Fruit fly (Drosophila melanogaster) whole organism, embryonic: ENCODE results near the gene CG10589.

ENCODE experiments used
- Aef1 ChIP-seq: fragments of 200-800 bp; sonication (Bioruptor generic); IDR thresholded peaks from 3 replicates; pipeline ENCODE4 v1.3.6; 2022; ENCODE audit warnings: missing biosample characterization, missing genetic modification characterization
- B-H1 ChIP-seq: fragments of 200-800 bp; sonication (Bioruptor generic); IDR thresholded peaks from 3 replicates; pipeline ENCODE4 v1.3.6; 2022; ENCODE audit warnings: missing biosample characterization, missing genetic modification characterization
- BEAF-32 ChIP-seq: fragments of 200-800 bp; sonication (Bioruptor generic); optimal IDR thresholded peaks from 3 replicates; lab custom pipeline; 2017; ENCODE audit warnings: missing biosample characterization, missing genetic modification characterization, mild to moderate bottlenecking, moderate library complexity, missing genetic modification reagents
- Bteb2 ChIP-seq: fragments of 200-800 bp; sonication (Bioruptor generic); optimal IDR thresholded peaks from 2 replicates; lab custom pipeline; 2016; ENCODE audit warnings: missing biosample characterization, missing genetic modification characterization
- CG10979 ChIP-seq: fragments of 200-800 bp; sonication (Bioruptor generic); optimal IDR thresholded peaks from 2 replicates; lab custom pipeline; 2018; ENCODE audit warnings: missing biosample characterization, mild to moderate bottlenecking, missing genetic modification characterization, moderate library complexity
- CG11247 ChIP-seq: fragments of 200-800 bp; sonication (Bioruptor generic); IDR thresholded peaks from 2 replicates; pipeline ENCODE4 v1.3.6; 2022; ENCODE audit warnings: missing biosample characterization, missing genetic modification characterization
- CG11504 ChIP-seq: fragments of 200-800 bp; sonication (Bioruptor generic); optimal IDR thresholded peaks from 3 replicates; lab custom pipeline; 2019; ENCODE audit warnings: missing biosample characterization, mild to moderate bottlenecking, missing genetic modification characterization, moderate library complexity
- CG12299 ChIP-seq: fragments of 200-800 bp; sonication (Bioruptor generic); optimal IDR thresholded peaks from 2 replicates; lab custom pipeline; 2018; ENCODE audit warnings: missing biosample characterization, mild to moderate bottlenecking, missing genetic modification characterization
- CG1233 ChIP-seq: fragments of 200-800 bp; sonication (Bioruptor generic); optimal IDR thresholded peaks from 4 replicates; lab custom pipeline; 2018; ENCODE audit warnings: missing biosample characterization, mild to moderate bottlenecking, missing genetic modification characterization
- CG13123 ChIP-seq: fragments of 200-800 bp; sonication (Bioruptor generic); optimal IDR thresholded peaks from 2 replicates; lab custom pipeline; 2016; ENCODE audit warnings: missing biosample characterization, missing genetic modification characterization
- CG14014 ChIP-seq: fragments of 200-800 bp; sonication (Bioruptor generic); IDR thresholded peaks from 2 replicates; pipeline ENCODE4 v1.3.6; 2022; ENCODE audit warnings: missing biosample characterization, missing genetic modification characterization
- CG15514 ChIP-seq: fragments of 200-800 bp; sonication (Bioruptor generic); optimal IDR thresholded peaks from 3 replicates; lab custom pipeline; 2017; ENCODE audit warnings: missing biosample characterization, missing genetic modification characterization, mild to moderate bottlenecking, moderate library complexity, missing genetic modification reagents
- CG17359 ChIP-seq: fragments of 200-800 bp; sonication (Bioruptor generic); optimal IDR thresholded peaks from 3 replicates; lab custom pipeline; 2018; ENCODE audit warnings: missing biosample characterization, mild to moderate bottlenecking, missing genetic modification characterization, moderate library complexity
- CG17802 ChIP-seq: fragments of 200-800 bp; sonication (Bioruptor generic); optimal IDR thresholded peaks from 2 replicates; lab custom pipeline; 2018; ENCODE audit warnings: missing biosample characterization, mild to moderate bottlenecking, missing genetic modification characterization, moderate library complexity
- CG18599 ChIP-seq: fragments of 200-800 bp; sonication (Bioruptor generic); optimal IDR thresholded peaks from 3 replicates; lab custom pipeline; 2017; ENCODE audit warnings: missing biosample characterization, missing genetic modification characterization, mild to moderate bottlenecking, moderate library complexity, missing genetic modification reagents
- CG2199 ChIP-seq: fragments of 200-800 bp; sonication (Bioruptor generic); IDR thresholded peaks from 3 replicates; pipeline ENCODE4 v1.3.6; 2022; ENCODE audit warnings: missing biosample characterization, missing genetic modification characterization
- CG31388 ChIP-seq: fragments of 200-800 bp; sonication (Bioruptor generic); optimal IDR thresholded peaks from 2 replicates; lab custom pipeline; 2016; ENCODE audit warnings: missing biosample characterization, missing genetic modification characterization
- CG3407 ChIP-seq: fragments of 200-800 bp; sonication (Bioruptor generic); optimal IDR thresholded peaks from 2 replicates; lab custom pipeline; 2018; ENCODE audit warnings: missing biosample characterization, mild to moderate bottlenecking, missing genetic modification characterization
- CG34376 ChIP-seq: fragments of 200-800 bp; sonication (Bioruptor generic); optimal IDR thresholded peaks from 2 replicates; lab custom pipeline; 2018; ENCODE audit warnings: missing biosample characterization, mild to moderate bottlenecking, missing genetic modification characterization
- CG3847 ChIP-seq: fragments of 200-800 bp; sonication (Bioruptor generic); IDR thresholded peaks from 2 replicates; pipeline ENCODE4 v1.3.6; 2022; ENCODE audit warnings: missing biosample characterization, missing genetic modification characterization
- CG8765 ChIP-seq: fragments of 200-800 bp; sonication (Bioruptor generic); IDR thresholded peaks from 2 replicates; pipeline ENCODE4 v1.3.6; 2022; ENCODE audit warnings: missing biosample characterization, missing genetic modification characterization
- CG8924 ChIP-seq: fragments of 200-800 bp; optimal IDR thresholded peaks from 3 replicates; lab custom pipeline; 2019; ENCODE audit warnings: missing biosample characterization, mild to moderate bottlenecking, missing genetic modification characterization, moderate library complexity
- CG9609 ChIP-seq: fragments of 200-800 bp; sonication (Bioruptor generic); optimal IDR thresholded peaks from 3 replicates; lab custom pipeline; 2016; ENCODE audit warnings: missing biosample characterization, missing genetic modification characterization
- CG9876 ChIP-seq: fragments of 200-800 bp; sonication (Bioruptor generic); optimal IDR thresholded peaks from 2 replicates; lab custom pipeline; 2016; ENCODE audit warnings: missing biosample characterization, missing genetic modification characterization
- CoRest ChIP-seq: fragments of 200-800 bp; sonication (Bioruptor generic); optimal IDR thresholded peaks from 3 replicates; lab custom pipeline; 2018; ENCODE audit warnings: missing biosample characterization, mild to moderate bottlenecking, missing genetic modification characterization, moderate library complexity
- CrebB ChIP-seq: fragments of 200-800 bp; sonication (Bioruptor generic); optimal IDR thresholded peaks from 3 replicates; lab custom pipeline; 2018; ENCODE audit warnings: missing biosample characterization, mild to moderate bottlenecking, missing genetic modification characterization
- D19B ChIP-seq: fragments of 200-800 bp; sonication (Bioruptor generic); optimal IDR thresholded peaks from 2 replicates; lab custom pipeline; 2017; ENCODE audit warnings: missing biosample characterization, mild to moderate bottlenecking, missing genetic modification characterization
- Dfd ChIP-seq, 2 experiments: fragments of >200 bp; optimal IDR thresholded peaks; 2 replicates each; lab custom pipeline; 2017; ENCODE audit warnings: missing biosample characterization in 2 of 2, missing genetic modification characterization in 2 of 2
- GATAe ChIP-seq: fragments of 200-800 bp; sonication (Bioruptor generic); conservative IDR thresholded peaks from 2 replicates; pipeline ENCODE4 v1.3.6; 2022; ENCODE audit warnings: missing biosample characterization, missing genetic modification characterization
- HLHmδ ChIP-seq: fragments of 200-800 bp; sonication (Bioruptor generic); optimal IDR thresholded peaks from 2 replicates; lab custom pipeline; 2018; ENCODE audit warnings: missing biosample characterization, mild to moderate bottlenecking, missing genetic modification characterization, moderate library complexity
- Hmr ChIP-seq: fragments of 200-800 bp; sonication (Bioruptor generic); optimal IDR thresholded peaks from 3 replicates; lab custom pipeline; 2017; ENCODE audit warnings: mild to moderate bottlenecking, missing biosample characterization, missing genetic modification reagents, missing genetic modification characterization
- Hmx ChIP-seq: fragments of 200-800 bp; sonication (Bioruptor generic); optimal IDR thresholded peaks from 2 replicates; lab custom pipeline; 2016; ENCODE audit warnings: missing biosample characterization, missing genetic modification characterization
- NC2α ChIP-seq: fragments of 200-800 bp; sonication (Bioruptor generic); optimal IDR thresholded peaks from 2 replicates; lab custom pipeline; 2016; ENCODE audit warnings: missing biosample characterization, missing genetic modification characterization
- Oli ChIP-seq: fragments of 200-800 bp; sonication (Bioruptor generic); optimal IDR thresholded peaks from 2 replicates; lab custom pipeline; 2018; ENCODE audit warnings: missing biosample characterization, mild to moderate bottlenecking, missing genetic modification characterization, moderate library complexity
- Vsx1 ChIP-seq: fragments of 200-800 bp; sonication (Bioruptor generic); optimal IDR thresholded peaks from 2 replicates; lab custom pipeline; 2017; ENCODE audit warnings: missing biosample characterization, mild to moderate bottlenecking, missing genetic modification characterization, missing genetic modification reagents
- ab ChIP-seq: fragments of 200-800 bp; sonication (Bioruptor generic); optimal IDR thresholded peaks from 2 replicates; lab custom pipeline; 2016; ENCODE audit warnings: missing biosample characterization, missing genetic modification characterization
- corto ChIP-seq: fragments of 200-800 bp; sonication (Bioruptor generic); optimal IDR thresholded peaks from 2 replicates; lab custom pipeline; 2016; ENCODE audit warnings: missing biosample characterization, mild to moderate bottlenecking, missing genetic modification characterization, moderate library complexity
- dm ChIP-seq: fragments of 200-800 bp; sonication (Bioruptor generic); optimal IDR thresholded peaks from 3 replicates; lab custom pipeline; 2016; ENCODE audit warnings: missing biosample characterization, missing genetic modification characterization
- eve ChIP-seq, 2 experiments: fragments of >200 bp; optimal IDR thresholded peaks; 2 replicates each; lab custom pipeline; 2017; ENCODE audit warnings: missing biosample characterization in 2 of 2, missing genetic modification characterization in 2 of 2
- ewg ChIP-seq: fragments of 200-800 bp; sonication (Bioruptor generic); optimal IDR thresholded peaks from 3 replicates; lab custom pipeline; 2017; ENCODE audit warnings: mild to moderate bottlenecking, missing biosample characterization, missing genetic modification reagents, missing genetic modification characterization
- gsb-n ChIP-seq: fragments of 200-800 bp; sonication (Bioruptor generic); optimal IDR thresholded peaks from 3 replicates; lab custom pipeline; 2018; ENCODE audit warnings: missing biosample characterization, mild to moderate bottlenecking, missing genetic modification characterization
- klu ChIP-seq: fragments of 200-800 bp; sonication (Bioruptor generic); IDR thresholded peaks from 2 replicates; pipeline ENCODE4 v1.3.6; 2022; ENCODE audit warnings: missing biosample characterization, missing genetic modification characterization
- lbe ChIP-seq: fragments of 200-800 bp; sonication (Bioruptor generic); optimal IDR thresholded peaks from 2 replicates; lab custom pipeline; 2016; ENCODE audit warnings: missing biosample characterization, mild to moderate bottlenecking, missing genetic modification characterization
- p53 ChIP-seq: fragments of 200-800 bp; sonication (Bioruptor generic); optimal IDR thresholded peaks from 2 replicates; lab custom pipeline; 2016; ENCODE audit warnings: missing biosample characterization, missing genetic modification characterization
- run ChIP-seq: fragments of 200-800 bp; sonication (Bioruptor generic); optimal IDR thresholded peaks from 3 replicates; lab custom pipeline; 2018; ENCODE audit warnings: missing biosample characterization, mild to moderate bottlenecking, missing genetic modification characterization
- scrt ChIP-seq: fragments of 200-800 bp; sonication (Bioruptor generic); optimal IDR thresholded peaks from 2 replicates; lab custom pipeline; 2018; ENCODE audit warnings: missing biosample characterization, mild to moderate bottlenecking, missing genetic modification characterization, moderate library complexity
- sens ChIP-seq: fragments of 200-800 bp; sonication (Bioruptor generic); peaks from one replicate; lab custom pipeline; 2016; ENCODE audit warnings: missing biosample characterization, missing genetic modification characterization
- seq ChIP-seq: fragments of 200-800 bp; sonication (Bioruptor generic); IDR thresholded peaks from 2 replicates; pipeline ENCODE4 v1.3.6; 2022; ENCODE audit warnings: missing biosample characterization, missing genetic modification characterization
- sqz ChIP-seq: fragments of 200-800 bp; sonication (Bioruptor generic); optimal IDR thresholded peaks from 3 replicates; lab custom pipeline; 2018; ENCODE audit warnings: missing biosample characterization, mild to moderate bottlenecking, missing genetic modification characterization
- tup ChIP-seq: fragments of 200-800 bp; sonication (Bioruptor generic); optimal IDR thresholded peaks from 2 replicates; lab custom pipeline; 2016; ENCODE audit warnings: missing biosample characterization, mild to moderate bottlenecking, missing genetic modification characterization, moderate library complexity
- zfh1 ChIP-seq: fragments of 200-800 bp; sonication (Bioruptor generic); IDR thresholded peaks from 3 replicates; pipeline ENCODE4 v1.3.6; 2022; ENCODE audit warnings: missing biosample characterization, missing genetic modification characterization

Gene CG10589

dm6 chr3L:20950136-20950499 is 22.5 kb downstream of the CG10589 start (continued):
- TF ChIP-seq Dfd (GFP tag; optimal IDR thresholded peaks at IDR 0.05; lab: Kevin White, UChicago): no peak
- no peak for TF ChIP-seq dm
- TF ChIP-seq CG3847: peak; percentile 15; the same call in 1 of the 2 replicates
- TF ChIP-seq CG9609 (GFP tag; lab: Kevin White, UChicago): peak; percentile 0
- peak in 1 of 2 experiments; percentile 91 for TF ChIP-seq eve (GFP tag; optimal IDR thresholded peaks at IDR 0.05; lab: Kevin White, UChicago)
- no peak for TF ChIP-seq CG9876 (GFP tag; lab: Kevin White, UChicago)
- no peak for TF ChIP-seq B-H1
- TF ChIP-seq Bteb2 (GFP tag; lab: Kevin White, UChicago): peak; percentile 2
- peak; percentile 83 for TF ChIP-seq CG17359
- peak; percentile 77 for TF ChIP-seq CG3407 (GFP tag; lab: Kevin White, UChicago)
- TF ChIP-seq Hmx (GFP tag; lab: Kevin White, UChicago): no peak
- peak; percentile 88 for TF ChIP-seq CG10979
- peak; percentile 51 for TF ChIP-seq CG17802 (tag; lab: Kevin White, UChicago)
- TF ChIP-seq lbe (GFP tag; lab: Kevin White, UChicago): peak; percentile 90
- TF ChIP-seq CG11504 (tag; lab: Kevin White, UChicago): peak; percentile 81
- TF ChIP-seq gsb-n: peak; percentile 80
- TF ChIP-seq NC2α (GFP tag; lab: Kevin White, UChicago): no peak
- TF ChIP-seq ewg (GFP tag; lab: Kevin White, UChicago): peak; percentile 60
- no peak for TF ChIP-seq seq (GFP tag; lab: Robert Waterston, UW)
- no peak for TF ChIP-seq CG2199
- TF ChIP-seq CG11247: no peak
- TF ChIP-seq CG8924 (tag; lab: Kevin White, UChicago): peak; percentile 76
- no peak for TF ChIP-seq klu (GFP tag; lab: Robert Waterston, UW)
- TF ChIP-seq D19B (GFP tag; lab: Kevin White, UChicago): no peak
- TF ChIP-seq Hmr (GFP tag; lab: Kevin White, UChicago): peak; percentile 4
- TF ChIP-seq run (tag; lab: Kevin White, UChicago): peak; percentile 43
- TF ChIP-seq sens (GFP tag; lab: Kevin White, UChicago): peak; percentile 97
- TF ChIP-seq corto (GFP tag; lab: Kevin White, UChicago): peak; percentile 81
- peak; percentile 79 for TF ChIP-seq Oli
- no peak for TF ChIP-seq CG34376 (GFP tag; lab: Kevin White, UChicago)
- no peak for TF ChIP-seq tup (GFP tag; lab: Kevin White, UChicago)
- TF ChIP-seq zfh1 (GFP tag; lab: Robert Waterston, UW): peak; percentile 66
- TF ChIP-seq CG15514: no peak
- no peak for TF ChIP-seq ab (GFP tag; lab: Kevin White, UChicago)
- no peak for TF ChIP-seq CG8765 (GFP tag; lab: Robert Waterston, UW)
- TF ChIP-seq CG31388 (GFP tag; lab: Kevin White, UChicago): no peak
- TF ChIP-seq CG14014: no peak
- peak; percentile 40 for TF ChIP-seq sqz
- TF ChIP-seq Aef1 (GFP tag; lab: Robert Waterston, UW): no peak
- peak; percentile 39 for TF ChIP-seq CG1233 (GFP tag; lab: Kevin White, UChicago)
- TF ChIP-seq CG18599 (GFP tag; lab: Kevin White, UChicago): peak; percentile 27
- no peak for TF ChIP-seq p53 (GFP tag; lab: Kevin White, UChicago)
- peak; percentile 76 for TF ChIP-seq CoRest
- peak; percentile 26 for TF ChIP-seq CG12299 (tag; lab: Kevin White, UChicago)
- TF ChIP-seq scrt (GFP tag; lab: Kevin White, UChicago): peak; percentile 0
- peak; percentile 5 for TF ChIP-seq CG13123 (GFP tag; lab: Kevin White, UChicago)
- no peak for TF ChIP-seq HLHmδ (GFP tag; lab: Kevin White, UChicago)
- TF ChIP-seq GATAe (GFP tag; lab: Robert Waterston, UW): no peak
- TF ChIP-seq CrebB (tag; lab: Kevin White, UChicago): no peak
- no peak for TF ChIP-seq Vsx1
- no peak for TF ChIP-seq BEAF-32 (GFP tag; lab: Kevin White, UChicago)
